Worm (Caenorhabditis elegans): ENCODE data around the gene srt-56.

- TF ChIP-seq cog-1 (tag; optimal IDR thresholded peaks at IDR 0.05) = no peak
- TF ChIP-seq flt-1 (GFP tag; IDR thresholded peaks at IDR 0.05) = no peak
- TF ChIP-seq T22C8.4 (GFP tag; IDR thresholded peaks at IDR 0.05) = no peak
- no peak for TF ChIP-seq ref-1 (GFP tag; conservative IDR thresholded peaks at IDR 0.05)
- TF ChIP-seq tab-1 (GFP tag; IDR thresholded peaks at IDR 0.05) = no peak
- no peak for TF ChIP-seq ztf-29 (GFP tag; IDR thresholded peaks at IDR 0.05)
Observed at ce11 chrV:3163143-3163542, 41.5 kb upstream of the srt-56 start.
